Worm (Caenorhabditis elegans) whole organism, midembryonic: ENCODE results near the gene cyp-34A8.

Experiments
- T22C8.4 ChIP-seq: fragments of 200-800 bp; sonication (Bioruptor generic); IDR thresholded peaks from 2 replicates; pipeline ENCODE4 v1.3.6; 2022; ENCODE audit warnings: missing genetic modification characterization, missing compliant biosample characterization
- cog-1 ChIP-seq: sonication (generic microtip); optimal IDR thresholded peaks from 2 replicates; lab custom pipeline; 2016; ENCODE audit warnings: missing genetic modification characterization, missing compliant biosample characterization
- med-1 ChIP-seq: sonication (generic microtip); optimal IDR thresholded peaks from 2 replicates; lab custom pipeline; 2017; ENCODE audit warnings: missing genetic modification characterization, mild to moderate bottlenecking, missing compliant biosample characterization, antibody characterized with exemption, missing genetic modification reagents; ENCODE audit not compliant: insufficient read depth
- tab-1 ChIP-seq: fragments of 200-800 bp; sonication (Bioruptor generic); IDR thresholded peaks from 2 replicates; pipeline ENCODE4 v1.3.6; 2022; ENCODE audit warnings: missing genetic modification characterization, missing compliant biosample characterization

- no peak for TF ChIP-seq med-1
- no peak for TF ChIP-seq cog-1 (tag; lab: Kevin White, UChicago)
- no peak for TF ChIP-seq tab-1 (GFP tag; lab: Robert Waterston, UW)
- TF ChIP-seq T22C8.4: no peak
These were observed 17.9 kb downstream of the cyp-34A8 start, which contains the start of gene dach-1 for ce11 chrV:3949723-3950122.
